Fruit fly (Drosophila melanogaster) whole organism, pupa: Measurements from ENCODE around the gene Cby.

Experiments used
- CG10348 ChIP-seq: fragments of 200-800 bp; sonication (Bioruptor generic); IDR thresholded peaks from 2 replicates; pipeline ENCODE4 v1.3.6; 2022; ENCODE audit warnings: missing biosample characterization, missing genetic modification characterization
- CG12605 ChIP-seq: fragments of 200-800 bp; sonication (Bioruptor generic); IDR thresholded peaks from 2 replicates; pipeline ENCODE4 v1.3.6; 2022; ENCODE audit warnings: missing biosample characterization, missing genetic modification characterization
- CG13204 ChIP-seq: fragments of 200-800 bp; sonication (Bioruptor generic); optimal IDR thresholded peaks from 2 replicates; lab custom pipeline; 2018; ENCODE audit warnings: missing biosample characterization, mild to moderate bottlenecking, missing genetic modification characterization, moderate library complexity
- CG14655 ChIP-seq: fragments of 200-800 bp; sonication (Bioruptor generic); optimal IDR thresholded peaks from 3 replicates; lab custom pipeline; 2017; ENCODE audit warnings: mild to moderate bottlenecking, missing biosample characterization, missing genetic modification reagents, missing genetic modification characterization
- CG15710 ChIP-seq: fragments of 200-800 bp; sonication (Bioruptor generic); optimal IDR thresholded peaks from 2 replicates; lab custom pipeline; 2018; ENCODE audit warnings: missing biosample characterization, mild to moderate bottlenecking, missing genetic modification characterization, moderate library complexity
- CG17806 ChIP-seq: fragments of 200-800 bp; sonication (Bioruptor generic); optimal IDR thresholded peaks from 2 replicates; lab custom pipeline; 2018; ENCODE audit warnings: missing biosample characterization, mild to moderate bottlenecking, missing genetic modification characterization, moderate library complexity
- CG32121 ChIP-seq: fragments of 200-800 bp; sonication (Bioruptor generic); IDR thresholded peaks from 2 replicates; pipeline ENCODE4 v1.3.6; 2022; ENCODE audit warnings: missing biosample characterization, missing genetic modification characterization
- CG34367 ChIP-seq: fragments of 200-800 bp; sonication (Bioruptor generic); optimal IDR thresholded peaks from 2 replicates; lab custom pipeline; 2018; ENCODE audit warnings: missing biosample characterization, mild to moderate bottlenecking, missing genetic modification characterization
- CG4496 ChIP-seq: fragments of 200-800 bp; sonication (Bioruptor generic); IDR thresholded peaks from 3 replicates; pipeline ENCODE4 v1.3.6; 2022; ENCODE audit warnings: missing biosample characterization, missing genetic modification characterization
- CG8159 ChIP-seq: fragments of 200-800 bp; sonication (Bioruptor generic); optimal IDR thresholded peaks from 3 replicates; lab custom pipeline; 2018; ENCODE audit warnings: missing biosample characterization, mild to moderate bottlenecking, missing genetic modification characterization, moderate library complexity
- CG8301 ChIP-seq: fragments of 200-800 bp; sonication (Bioruptor generic); optimal IDR thresholded peaks from 2 replicates; lab custom pipeline; 2018; ENCODE audit warnings: missing biosample characterization, mild to moderate bottlenecking, missing genetic modification characterization
- CG9948 ChIP-seq: fragments of 200-800 bp; sonication (Bioruptor generic); optimal IDR thresholded peaks from 2 replicates; lab custom pipeline; 2018; ENCODE audit warnings: missing biosample characterization, mild to moderate bottlenecking, missing genetic modification characterization, moderate library complexity
- D1 ChIP-seq: fragments of 200-800 bp; sonication (Bioruptor generic); optimal IDR thresholded peaks from 2 replicates; lab custom pipeline; 2018; ENCODE audit warnings: missing biosample characterization, mild to moderate bottlenecking, missing genetic modification characterization, moderate library complexity
- EcR ChIP-seq: fragments of 200-800 bp; sonication (Bioruptor generic); optimal IDR thresholded peaks from 3 replicates; lab custom pipeline; 2019; ENCODE audit warnings: missing biosample characterization, missing genetic modification characterization, mild to moderate bottlenecking, moderate library complexity, missing genetic modification reagents
- Ets98B ChIP-seq: fragments of 200-800 bp; sonication (Bioruptor generic); IDR thresholded peaks from 2 replicates; pipeline ENCODE4 v1.3.6; 2022; ENCODE audit warnings: missing biosample characterization, missing genetic modification characterization
- Pif1A ChIP-seq: fragments of 200-800 bp; sonication (Bioruptor generic); optimal IDR thresholded peaks from 3 replicates; lab custom pipeline; 2016; ENCODE audit warnings: missing biosample characterization, missing genetic modification characterization
- Pif1B ChIP-seq: fragments of 200-800 bp; sonication (Bioruptor generic); optimal IDR thresholded peaks from 3 replicates; lab custom pipeline; 2016; ENCODE audit warnings: missing biosample characterization, missing genetic modification characterization
- Snoo ChIP-seq: fragments of 200-800 bp; sonication (Bioruptor generic); optimal IDR thresholded peaks from 3 replicates; lab custom pipeline; 2017; ENCODE audit warnings: missing biosample characterization, mild to moderate bottlenecking, missing genetic modification characterization, inconsistent platforms
- fd96Ca ChIP-seq: fragments of 200-800 bp; sonication (Bioruptor generic); IDR thresholded peaks from 3 replicates; pipeline ENCODE4 v1.3.6; 2022; ENCODE audit warnings: missing biosample characterization, missing genetic modification characterization
- gl ChIP-seq: fragments of 200-800 bp; sonication (Bioruptor generic); optimal IDR thresholded peaks from 2 replicates; lab custom pipeline; 2018; ENCODE audit warnings: missing biosample characterization, mild to moderate bottlenecking, missing genetic modification characterization
- rn ChIP-seq: fragments of 200-800 bp; sonication (Bioruptor generic); IDR thresholded peaks from 2 replicates; pipeline ENCODE4 v1.3.6; 2022; ENCODE audit warnings: missing biosample characterization, missing genetic modification characterization

Gene Cby

DNA sequence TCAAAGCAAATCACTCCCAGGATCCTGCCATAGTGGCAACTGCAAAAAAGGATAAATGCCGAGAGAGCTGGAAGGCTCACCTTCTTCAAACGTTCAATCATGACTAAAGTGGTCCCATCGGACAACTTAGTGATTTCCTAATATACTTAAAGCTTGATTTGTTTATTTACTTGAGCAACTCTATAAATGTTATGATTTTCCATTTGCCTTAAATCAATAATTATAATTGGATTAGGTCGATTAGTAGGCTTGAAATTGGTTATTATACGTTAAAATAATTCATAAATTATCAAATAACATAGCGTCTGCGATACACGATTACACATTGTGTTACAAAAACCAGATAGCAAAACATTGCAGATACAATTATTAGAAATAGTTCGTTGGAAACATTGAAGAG lies 22.6 kb upstream of the Cby start, which contains the start of gene Gr93c:
Gene Gr93c, minus strand, starts transcription at position 101 of the 400 bp plus-strand sequence.
- no peak for TF ChIP-seq CG32121 (GFP tag; lab: Robert Waterston, UW)
- TF ChIP-seq CG17806 (tag; lab: Kevin White, UChicago): no peak
- TF ChIP-seq CG10348 (GFP tag; lab: Robert Waterston, UW): no peak
- TF ChIP-seq, all 21 proteins: peak for 0

dm6 chr3R:21846559-21846958 lies 21.2 kb upstream of the Cby start, which contains the start of gene Gr93d:
TSS of gene Gr93d (minus strand) at chr3R:21846659.
- TF ChIP-seq CG8301 (tag; lab: Kevin White, UChicago): no peak
- TF ChIP-seq CG17806 (tag; lab: Kevin White, UChicago): no peak
- no peak for TF ChIP-seq fd96Ca
- no peak for TF ChIP-seq CG14655
- no peak for TF ChIP-seq Pif1B
- TF ChIP-seq, all 21 proteins: peak for 0

DNA sequence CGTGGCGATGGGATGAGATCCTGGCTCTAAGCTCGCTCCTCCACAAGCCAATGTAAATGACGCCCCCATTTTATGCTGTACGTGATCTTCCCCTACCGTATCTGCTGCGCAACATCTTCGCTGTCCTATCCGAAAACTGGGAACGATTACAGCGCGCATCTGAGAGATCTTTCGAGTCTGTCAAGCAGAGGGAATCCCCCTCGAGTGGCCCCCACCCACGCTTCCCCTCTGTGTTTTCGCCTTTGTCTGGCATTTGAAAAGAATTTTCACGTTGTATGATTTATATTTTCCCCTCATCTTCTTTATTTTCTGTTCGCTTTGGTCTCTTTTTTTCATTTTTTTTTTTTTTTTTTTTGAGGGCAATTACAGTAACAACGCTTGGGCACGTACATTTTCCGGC lies 20.4 kb upstream of the Cby start:
- no peak for TF ChIP-seq CG13204 (GFP tag; lab: Kevin White, UChicago)
- TF ChIP-seq fd96Ca: no peak
- TF ChIP-seq CG4496 (GFP tag; lab: Robert Waterston, UW): peak; percentile 65; the same call in 2 of the 3 replicates
- TF ChIP-seq Pif1A (GFP tag; lab: Kevin White, UChicago): no peak
- TF ChIP-seq Ets98B (GFP tag; lab: Robert Waterston, UW): 0 out of 2 replicates have a peak, but pooled peaks have one; percentile 10

DNA sequence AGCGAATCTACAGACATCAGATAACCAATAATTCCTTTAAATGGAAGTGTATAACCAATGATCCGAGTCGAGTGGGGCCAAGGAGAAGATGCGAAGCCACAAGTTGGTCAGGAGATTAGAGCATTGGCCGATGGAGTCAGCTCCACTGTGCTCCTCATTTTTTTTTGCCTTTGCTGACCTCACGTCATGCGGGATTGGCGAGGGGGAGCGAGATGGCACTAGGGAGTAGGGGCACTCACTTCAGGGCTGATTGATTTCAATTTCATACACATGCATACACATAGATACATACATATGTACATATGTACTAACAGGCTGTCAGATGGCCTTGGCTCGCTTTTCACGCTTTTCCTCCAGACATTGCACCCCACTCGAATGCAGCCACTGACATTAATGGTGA lies 19.5 kb upstream of the Cby start:
- TF ChIP-seq CG8159 (tag; lab: Kevin White, UChicago) (no peak), gl (tag; lab: Kevin White, UChicago) (no peak), CG32121 (GFP tag; lab: Robert Waterston, UW) (peak; percentile 28; the same call in 1 of the 2 replicates), CG34367 (tag; lab: Kevin White, UChicago) (no peak), D1 (tag; lab: Kevin White, UChicago) (no peak), CG8301 (tag; lab: Kevin White, UChicago) (no peak), CG10348 (GFP tag; lab: Robert Waterston, UW) (no peak), CG4496 (GFP tag; lab: Robert Waterston, UW) (peak; percentile 27; the same call in 1 of the 3 replicates), EcR (GFP tag; lab: Kevin White, UChicago) (peak; percentile 53), Pif1B (no peak), Ets98B (GFP tag; lab: Robert Waterston, UW) (no peak), CG14655 (no peak), Pif1A (GFP tag; lab: Kevin White, UChicago) (no peak), fd96Ca (peak; percentile 36; the same call in 1 of the 3 replicates), CG12605 (no peak), rn (GFP tag; lab: Robert Waterston, UW) (no peak), CG9948 (tag; lab: Kevin White, UChicago) (no peak), CG17806 (tag; lab: Kevin White, UChicago) (no peak), CG15710 (tag; lab: Kevin White, UChicago) (no peak), CG13204 (GFP tag; lab: Kevin White, UChicago) (no peak), Snoo (tag; lab: Kevin White, UChicago) (no peak)

- TF ChIP-seq EcR (GFP tag; lab: Kevin White, UChicago) (peak; percentile 43), CG4496 (GFP tag; lab: Robert Waterston, UW) (peak; percentile 87), CG34367 (tag; lab: Kevin White, UChicago) (peak; percentile 83), fd96Ca (peak; percentile 78), CG10348 (GFP tag; lab: Robert Waterston, UW) (peak; percentile 69), CG8159 (tag; lab: Kevin White, UChicago) (peak; percentile 95), Snoo (tag; lab: Kevin White, UChicago) (peak; percentile 95), CG8301 (tag; lab: Kevin White, UChicago) (peak; percentile 92), Pif1A (GFP tag; lab: Kevin White, UChicago) (peak; percentile 90), CG17806 (tag; lab: Kevin White, UChicago) (peak; percentile 87), CG32121 (GFP tag; lab: Robert Waterston, UW) (peak; percentile 79), gl (tag; lab: Kevin White, UChicago) (peak; percentile 49), D1 (tag; lab: Kevin White, UChicago) (peak; percentile 92), CG13204 (GFP tag; lab: Kevin White, UChicago) (peak; percentile 76), CG12605 (peak; percentile 65), Ets98B (GFP tag; lab: Robert Waterston, UW) (peak; percentile 78), CG9948 (tag; lab: Kevin White, UChicago) (peak; percentile 91), Pif1B (peak; percentile 94), CG14655 (peak; percentile 96), CG15710 (tag; lab: Kevin White, UChicago) (peak; percentile 93), rn (GFP tag; lab: Robert Waterston, UW) (peak; percentile 34; the same call in 1 of the 2 replicates)
Measured at dm6 chr3R:21848987-21849442, 18.8 kb upstream of the Cby start.

dm6 chr3R:21849988-21850460 lies 17.8 kb upstream of the Cby start:
- TF ChIP-seq CG14655 (peak; percentile 44), Pif1A (GFP tag; lab: Kevin White, UChicago) (peak; percentile 36), CG4496 (GFP tag; lab: Robert Waterston, UW) (peak; percentile 59; the same call in 2 of the 3 replicates), fd96Ca (peak; percentile 53; the same call in 1 of the 3 replicates), CG8301 (tag; lab: Kevin White, UChicago) (peak; percentile 28), CG15710 (tag; lab: Kevin White, UChicago) (peak; percentile 2), gl (tag; lab: Kevin White, UChicago) (no peak), rn (GFP tag; lab: Robert Waterston, UW) (no peak), CG8159 (tag; lab: Kevin White, UChicago) (peak; percentile 3), CG34367 (tag; lab: Kevin White, UChicago) (no peak), CG9948 (tag; lab: Kevin White, UChicago) (peak; percentile 19), Ets98B (GFP tag; lab: Robert Waterston, UW) (peak; percentile 54; the same call in 1 of the 2 replicates)
- TF ChIP-seq, all 21 proteins: peak for 9
